Worm (Caenorhabditis elegans) whole organism, late embryonic: ENCODE data around the gene clec-55.

ENCODE experiments used
- lim-6 ChIP-seq: sonication (generic microtip); optimal IDR thresholded peaks from 2 replicates; lab custom pipeline; 2016; ENCODE audit warnings: missing genetic modification characterization, missing compliant biosample characterization
- mec-3 ChIP-seq: sonication (generic microtip); optimal IDR thresholded peaks from 2 replicates; lab custom pipeline; 2016; ENCODE audit warnings: borderline replicate concordance, missing genetic modification characterization, missing compliant biosample characterization
- pag-3 ChIP-seq: sonication (generic microtip); optimal IDR thresholded peaks from 2 replicates; lab custom pipeline; 2016; ENCODE audit warnings: missing compliant biosample characterization, missing genetic modification characterization, borderline replicate concordance
- pha-4 ChIP-seq: fragments of 150-350 bp; optimal IDR thresholded peaks from 2 replicates; lab custom pipeline; 2018; ENCODE audit warnings: missing biosample characterization, missing genetic modification reagents, missing genetic modification characterization
- sox-4 ChIP-seq: sonication (generic microtip); optimal IDR thresholded peaks from 2 replicates; lab custom pipeline; 2017; ENCODE audit warnings: mild to moderate bottlenecking, missing genetic modification characterization, inconsistent platforms, missing compliant biosample characterization
- tbx-2 ChIP-seq: sonication (generic microtip); optimal IDR thresholded peaks from 2 replicates; lab custom pipeline; 2016; ENCODE audit warnings: missing genetic modification characterization, missing compliant biosample characterization

ce11 chrV:14508005-14508521, 29.0 kb downstream of the clec-55 start, which contains the start of gene R02D5.1:
- TF ChIP-seq mec-3, result no peak
- TF ChIP-seq tbx-2 (tag; lab: Kevin White, UChicago), result no peak
- TF ChIP-seq pag-3 (tag; lab: Kevin White, UChicago), result no peak
- no peak for TF ChIP-seq pha-4 (tag; lab: Kevin White, UChicago)
- TF ChIP-seq lim-6 (tag; lab: Kevin White, UChicago), result no peak
- TF ChIP-seq sox-4 (tag; lab: Kevin White, UChicago), result no peak
